Worm (Caenorhabditis elegans) whole organism, mixed stage, embryonic: ENCODE results near the gene F44F4.9.
"Not testable (repeated sequence)": the region's sequence is repeated elsewhere in the genome, so short reads cannot be mapped to it uniquely, and the experiment has no call there.

ENCODE experiments used
- M03D4.4 ChIP-seq: sonication (generic microtip); optimal IDR thresholded peaks from 2 replicates; lab custom pipeline; 2017; ENCODE audit warnings: mild to moderate bottlenecking, missing genetic modification characterization, missing compliant biosample characterization
- bed-3 ChIP-seq: fragments of 200-800 bp; sonication (Bioruptor generic); optimal IDR thresholded peaks from 3 replicates; lab custom pipeline; 2018; ENCODE audit warnings: mild to moderate bottlenecking, missing genetic modification characterization, moderate library complexity, missing compliant biosample characterization
- blmp-1 ChIP-seq: fragments of 150-350 bp; optimal IDR thresholded peaks from 2 replicates; lab custom pipeline; 2014; ENCODE audit warnings: missing biosample characterization, missing genetic modification characterization
- ceh-39 ChIP-seq: fragments of 150-350 bp; optimal IDR thresholded peaks from 2 replicates; lab custom pipeline; 2014; ENCODE audit warnings: missing biosample characterization, missing genetic modification characterization
- ceh-43 ChIP-seq: fragments of 200-800 bp; sonication (Bioruptor generic); optimal IDR thresholded peaks from 2 replicates; lab custom pipeline; 2018; ENCODE audit warnings: mild to moderate bottlenecking, missing genetic modification characterization, moderate library complexity, missing compliant biosample characterization
- ceh-83 ChIP-seq: fragments of 200-800 bp; sonication (Bioruptor generic); optimal IDR thresholded peaks from 2 replicates; lab custom pipeline; 2018; ENCODE audit warnings: mild to moderate bottlenecking, missing genetic modification characterization, missing compliant biosample characterization
- ces-1 ChIP-seq: fragments of 150-350 bp; optimal IDR thresholded peaks from 2 replicates; lab custom pipeline; 2014; ENCODE audit warnings: missing biosample characterization, missing genetic modification reagents, missing genetic modification characterization
- elt-1 ChIP-seq: sonication (generic microtip); optimal IDR thresholded peaks from 2 replicates; lab custom pipeline; 2017; ENCODE audit warnings: missing genetic modification characterization, mild to moderate bottlenecking, missing compliant biosample characterization, antibody characterized with exemption, moderate library complexity, borderline replicate concordance; ENCODE audit not compliant: insufficient read depth
- flh-1 ChIP-seq: fragments of 200-800 bp; sonication (Bioruptor generic); optimal IDR thresholded peaks from 2 replicates; lab custom pipeline; 2018; ENCODE audit warnings: mild to moderate bottlenecking, missing genetic modification characterization, moderate library complexity, missing compliant biosample characterization
- hlh-1 ChIP-seq: fragments of 150-350 bp; optimal IDR thresholded peaks from 2 replicates; lab custom pipeline; 2014; ENCODE audit warnings: missing biosample characterization, missing genetic modification reagents, missing genetic modification characterization
- lin-13 ChIP-seq: fragments of 150-350 bp; optimal IDR thresholded peaks from 2 replicates; lab custom pipeline; 2014; ENCODE audit warnings: missing biosample characterization, missing genetic modification characterization
- lin-32 ChIP-seq: fragments of 200-800 bp; sonication (Bioruptor generic); optimal IDR thresholded peaks from 2 replicates; lab custom pipeline; 2018; ENCODE audit warnings: mild to moderate bottlenecking, missing genetic modification characterization, missing compliant biosample characterization
- mab-5 ChIP-seq: fragments of 150-350 bp; optimal IDR thresholded peaks from 2 replicates; lab custom pipeline; 2014; ENCODE audit warnings: missing biosample characterization, missing genetic modification characterization
- mls-2 ChIP-seq: sonication (generic microtip); optimal IDR thresholded peaks from 2 replicates; lab custom pipeline; 2016; ENCODE audit warnings: mild to moderate bottlenecking, missing genetic modification characterization, moderate library complexity, missing compliant biosample characterization
- nhr-12 ChIP-seq: fragments of 150-350 bp; optimal IDR thresholded peaks from 2 replicates; lab custom pipeline; 2014; ENCODE audit warnings: missing biosample characterization, missing genetic modification characterization
- nhr-2 ChIP-seq: fragments of 150-350 bp; optimal IDR thresholded peaks from 2 replicates; lab custom pipeline; 2014; ENCODE audit warnings: missing biosample characterization, missing genetic modification characterization
- nhr-28 ChIP-seq: fragments of 150-350 bp; optimal IDR thresholded peaks from 2 replicates; lab custom pipeline; 2014; ENCODE audit warnings: missing biosample characterization, missing genetic modification characterization
- nhr-76 ChIP-seq: sonication (generic microtip); optimal IDR thresholded peaks from 2 replicates; lab custom pipeline; 2017; ENCODE audit warnings: missing biosample characterization, missing genetic modification characterization
- sem-2 ChIP-seq: fragments of 200-800 bp; sonication (Bioruptor generic); optimal IDR thresholded peaks from 2 replicates; lab custom pipeline; 2018; ENCODE audit warnings: mild to moderate bottlenecking, missing genetic modification characterization, missing compliant biosample characterization
- sptf-1 ChIP-seq: sonication (generic microtip); optimal IDR thresholded peaks from 2 replicates; lab custom pipeline; 2017; ENCODE audit warnings: mild to moderate bottlenecking, missing genetic modification characterization, moderate library complexity, missing compliant biosample characterization
- tbx-8 ChIP-seq: fragments of 200-800 bp; sonication (Bioruptor generic); optimal IDR thresholded peaks from 2 replicates; lab custom pipeline; 2018; ENCODE audit warnings: mild to moderate bottlenecking, missing genetic modification characterization, moderate library complexity, missing compliant biosample characterization
- unc-39 ChIP-seq: fragments of 150-350 bp; optimal IDR thresholded peaks from 2 replicates; lab custom pipeline; 2014; ENCODE audit warnings: missing biosample characterization, missing genetic modification characterization
- unc-62 ChIP-seq: fragments of 150-350 bp; optimal IDR thresholded peaks from 2 replicates; lab custom pipeline; 2014; ENCODE audit warnings: missing biosample characterization, missing genetic modification reagents, missing genetic modification characterization
- ztf-11 ChIP-seq: fragments of 150-350 bp; optimal IDR thresholded peaks from 2 replicates; lab custom pipeline; 2014; ENCODE audit warnings: missing biosample characterization, missing genetic modification characterization

F44F4.9 gene

ce11 chrII:10910219-10910618 is 5.4 kb downstream of the F44F4.9 start, which contains the start of gene sra-11:
sra-11 (minus strand) TSS chrII:10910319.
- TF ChIP-seq tbx-8 (GFP tag; lab: Kevin White, UChicago) (no peak), nhr-28 (tag; lab: Kevin White, UChicago) (no peak), sptf-1 (tag; lab: Kevin White, UChicago) (no peak), nhr-76 (no peak), bed-3 (GFP tag; lab: Kevin White, UChicago) (no peak), M03D4.4 (tag; lab: Kevin White, UChicago) (no peak), ces-1 (no peak), unc-39 (tag; lab: Kevin White, UChicago) (no peak)

DNA sequence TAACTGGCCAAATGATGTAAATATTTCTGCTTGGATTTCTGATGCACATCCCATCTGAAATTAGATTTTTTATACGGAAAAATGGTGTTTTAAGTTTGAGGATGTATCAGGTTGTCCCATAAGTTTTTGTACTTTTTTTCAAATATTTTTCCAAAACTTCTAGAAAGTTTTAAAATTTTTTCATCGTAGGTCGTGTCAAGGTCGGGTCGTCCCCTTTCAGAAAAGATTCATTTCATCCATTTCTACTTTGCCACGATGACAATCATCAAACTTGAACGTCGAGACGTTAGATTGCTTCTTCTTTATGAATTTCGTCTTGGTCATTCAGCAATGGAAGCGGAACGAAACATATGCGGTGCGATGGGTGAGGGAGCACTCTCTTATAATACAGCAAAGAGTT is 11.3 kb downstream of the F44F4.9 start, which contains the start of gene sra-12:
Gene sra-12, minus strand, starts transcription at position 101 of the 400 bp plus-strand sequence.
- TF ChIP-seq ceh-83 (GFP tag; lab: Kevin White, UChicago); nhr-2 (tag; lab: Kevin White, UChicago); lin-13 (tag; lab: Kevin White, UChicago): not testable (repeated sequence)

ce11 chrII:10902104-10902503 is 13.5 kb downstream of the F44F4.9 start, which contains the start of gene gly-1:
gly-1 (minus strand) TSS chrII:10902204.
- no peak for TF ChIP-seq elt-1 (tag; lab: Kevin White, UChicago)
- no peak for TF ChIP-seq tbx-8 (GFP tag; lab: Kevin White, UChicago)
- no peak for TF ChIP-seq sem-2 (GFP tag; lab: Kevin White, UChicago)
- no peak for TF ChIP-seq unc-39 (tag; lab: Kevin White, UChicago)
- TF ChIP-seq ceh-83 (GFP tag; lab: Kevin White, UChicago), result no peak
- TF ChIP-seq M03D4.4 (tag; lab: Kevin White, UChicago), result no peak
- no peak for TF ChIP-seq lin-32
- no peak for TF ChIP-seq sptf-1 (tag; lab: Kevin White, UChicago)
- no peak for TF ChIP-seq nhr-76
- TF ChIP-seq ztf-11 (tag; lab: Kevin White, UChicago), result no peak

DNA sequence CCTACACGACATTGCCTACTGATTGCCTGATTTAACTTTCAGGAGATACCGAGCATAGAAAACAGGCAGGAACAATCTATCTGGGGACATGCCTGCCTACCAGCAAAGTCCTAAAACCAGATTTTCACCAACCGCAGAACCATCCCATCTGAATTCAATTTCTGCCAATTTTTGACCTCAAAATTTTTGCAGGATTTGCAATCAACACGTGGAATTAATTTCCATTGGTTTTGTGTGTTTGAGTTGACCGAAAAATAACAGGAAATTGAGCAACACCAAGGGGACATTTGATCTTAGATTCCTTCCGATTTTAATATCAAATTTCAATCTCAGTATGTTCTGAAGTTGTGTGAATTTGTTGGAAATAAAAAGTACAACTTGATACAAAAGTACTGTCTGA is 16.6 kb downstream of the F44F4.9 start:
- TF ChIP-seq sem-2 (GFP tag; lab: Kevin White, UChicago) (no peak), nhr-12 (no peak), mab-5 (tag; lab: Kevin White, UChicago) (no peak), flh-1 (GFP tag; lab: Kevin White, UChicago) (no peak), hlh-1 (tag; lab: Kevin White, UChicago) (no peak), elt-1 (tag; lab: Kevin White, UChicago) (no peak), blmp-1 (tag; lab: Kevin White, UChicago) (no peak), bed-3 (GFP tag; lab: Kevin White, UChicago) (no peak), ceh-39 (no peak)

- TF ChIP-seq sptf-1 (tag; lab: Kevin White, UChicago) (no peak), ztf-11 (tag; lab: Kevin White, UChicago) (no peak), ces-1 (no peak), tbx-8 (GFP tag; lab: Kevin White, UChicago) (no peak), nhr-28 (tag; lab: Kevin White, UChicago) (no peak)
Measured at ce11 chrII:10895959-10896358, 19.7 kb downstream of the F44F4.9 start.

DNA sequence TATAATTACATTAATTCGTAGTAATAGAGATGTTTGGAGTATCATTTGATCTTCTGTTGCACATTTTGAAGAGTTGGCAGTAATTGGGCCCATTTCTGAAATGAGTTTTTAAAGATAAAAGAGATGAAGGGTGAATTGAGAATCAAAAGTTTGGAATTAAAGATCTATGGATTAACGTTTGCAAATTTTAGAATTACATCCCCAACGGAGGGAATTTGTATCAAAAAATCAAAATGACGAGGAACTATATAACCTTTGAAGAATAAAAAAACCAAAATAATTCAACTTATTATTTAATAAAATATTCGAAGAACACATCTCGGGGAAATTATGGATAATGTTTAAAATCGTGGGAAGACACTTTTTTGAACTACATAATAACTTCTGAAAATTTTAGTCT is 20.6 kb downstream of the F44F4.9 start, which contains the start of gene sra-10:
Gene sra-10, minus strand, starts transcription at position 101 of the 400 bp plus-strand sequence.
- TF ChIP-seq sptf-1 (tag; lab: Kevin White, UChicago) (no peak), flh-1 (GFP tag; lab: Kevin White, UChicago) (no peak)

DNA sequence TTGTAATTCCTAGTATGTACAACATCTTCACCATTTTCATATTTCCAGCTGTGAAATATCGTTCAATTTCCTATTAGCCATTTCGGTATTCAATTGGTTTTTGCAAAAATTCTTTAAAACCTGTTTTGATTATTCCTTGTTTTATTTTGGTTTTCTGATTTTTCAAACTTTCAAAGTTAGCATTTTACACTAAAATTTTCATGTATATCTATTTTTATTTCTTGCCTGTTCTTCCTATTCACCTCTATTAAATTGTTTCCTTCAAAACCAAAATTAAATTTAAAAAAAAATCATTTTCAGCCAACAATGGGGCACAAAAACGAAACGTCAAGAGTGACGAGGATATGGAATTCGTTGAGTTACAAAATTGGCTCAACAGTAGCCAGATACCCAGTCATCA is 26.7 kb downstream of the F44F4.9 start, which contains the start of gene ptr-8:
Gene ptr-8, plus strand, starts transcription at position 301 of the 400 bp plus-strand sequence.
- no peak for TF ChIP-seq ceh-43
- TF ChIP-seq nhr-28 (tag; lab: Kevin White, UChicago), result no peak
- TF ChIP-seq mab-5 (tag; lab: Kevin White, UChicago), result no peak
- TF ChIP-seq M03D4.4 (tag; lab: Kevin White, UChicago), result no peak
- TF ChIP-seq lin-13 (tag; lab: Kevin White, UChicago), result no peak

DNA sequence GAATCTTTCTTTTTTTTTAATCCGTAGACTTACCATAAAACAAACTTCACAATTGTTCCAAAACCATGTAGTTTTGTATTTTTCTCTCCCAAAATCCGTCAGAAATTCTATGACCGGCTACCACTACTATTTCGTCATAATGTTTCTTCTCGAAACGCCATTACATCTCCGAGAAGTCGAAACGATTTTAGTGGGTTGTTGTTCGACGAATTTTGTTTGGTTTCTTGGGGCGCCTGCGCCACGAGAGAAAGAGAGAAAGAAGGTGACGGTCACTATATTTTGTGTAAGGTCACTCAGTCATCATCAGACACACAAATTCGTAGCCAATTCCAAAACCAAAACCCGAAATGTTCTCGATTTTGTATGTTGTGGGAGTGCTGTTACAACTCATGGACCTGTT is 28.5 kb downstream of the F44F4.9 start:
- no peak for TF ChIP-seq nhr-28 (tag; lab: Kevin White, UChicago)
- no peak for TF ChIP-seq bed-3 (GFP tag; lab: Kevin White, UChicago)
- no peak for TF ChIP-seq unc-62 (GFP tag; lab: Kevin White, UChicago)
- TF ChIP-seq M03D4.4 (tag; lab: Kevin White, UChicago), result no peak
- no peak for TF ChIP-seq sptf-1 (tag; lab: Kevin White, UChicago)
- no peak for TF ChIP-seq sem-2 (GFP tag; lab: Kevin White, UChicago)
- no peak for TF ChIP-seq mab-5 (tag; lab: Kevin White, UChicago)
- TF ChIP-seq mls-2 (tag; lab: Kevin White, UChicago), result no peak
- no peak for TF ChIP-seq hlh-1 (tag; lab: Kevin White, UChicago)
